Worm (Caenorhabditis elegans) whole organism, young adult: ENCODE results near the gene Y62F5A.10.

Source experiments
- B0019.2 ChIP-seq: fragments of 200-800 bp; sonication (Bioruptor generic); conservative IDR thresholded peaks from 2 replicates; pipeline ENCODE4 v1.3.6; 2022; ENCODE audit warnings: missing genetic modification reagents, missing genetic modification characterization, missing compliant biosample characterization
- B0035.1 ChIP-seq: sonication (generic microtip); optimal IDR thresholded peaks from 2 replicates; lab custom pipeline; 2016; ENCODE audit warnings: missing genetic modification characterization, mild to moderate bottlenecking, missing compliant biosample characterization, missing genotype, missing genetic modification reagents
- B0261.1 ChIP-seq: sonication (generic microtip); optimal IDR thresholded peaks from 2 replicates; lab custom pipeline; 2016; ENCODE audit warnings: mild to moderate bottlenecking, missing genetic modification characterization, moderate library complexity, missing compliant biosample characterization
- F10E7.11 ChIP-seq: sonication (generic microtip); optimal IDR thresholded peaks from 2 replicates; lab custom pipeline; 2017; ENCODE audit warnings: mild to moderate bottlenecking, missing genetic modification characterization, moderate library complexity, missing compliant biosample characterization
- F22D6.2 ChIP-seq: sonication (generic microtip); optimal IDR thresholded peaks from 2 replicates; lab custom pipeline; 2016; ENCODE audit warnings: mild to moderate bottlenecking, missing genetic modification characterization, missing compliant biosample characterization
- F23B12.7 ChIP-seq: sonication (generic microtip); optimal IDR thresholded peaks from 2 replicates; lab custom pipeline; 2017; ENCODE audit warnings: missing genetic modification characterization, mild to moderate bottlenecking, missing compliant biosample characterization, antibody characterized with exemption, moderate library complexity; ENCODE audit not compliant: insufficient read depth
- F55B11.4 ChIP-seq: sonication (generic microtip); optimal IDR thresholded peaks from 2 replicates; lab custom pipeline; 2016; ENCODE audit warnings: missing compliant biosample characterization, missing genetic modification characterization, borderline replicate concordance; ENCODE audit not compliant: insufficient read depth
- F57C9.4 ChIP-seq: sonication (generic microtip); optimal IDR thresholded peaks from 2 replicates; lab custom pipeline; 2017; ENCODE audit warnings: mild to moderate bottlenecking, missing genetic modification characterization, missing compliant biosample characterization
- T07F8.4 ChIP-seq: sonication (generic microtip); optimal IDR thresholded peaks from 2 replicates; lab custom pipeline; 2016; ENCODE audit warnings: mild to moderate bottlenecking, missing genetic modification characterization, moderate library complexity, missing compliant biosample characterization
- Y53F4B.3 ChIP-seq: fragments of 200-800 bp; sonication (Bioruptor generic); IDR thresholded peaks from 2 replicates; pipeline ENCODE4 v1.3.6; 2022; ENCODE audit warnings: missing genetic modification reagents, missing genetic modification characterization, missing compliant biosample characterization
- Y67H2A.10 ChIP-seq: fragments of 200-800 bp; sonication (Bioruptor generic); conservative IDR thresholded peaks from 2 replicates; pipeline ENCODE4 v1.3.6; 2022; ENCODE audit warnings: missing genetic modification reagents, missing genetic modification characterization, missing compliant biosample characterization
- Y79H2A.3 ChIP-seq: fragments of 200-800 bp; sonication (Bioruptor generic); conservative IDR thresholded peaks from 2 replicates; pipeline ENCODE4 v1.3.6; 2022; ENCODE audit warnings: missing genetic modification reagents, missing genetic modification characterization, missing compliant biosample characterization
- attf-5 ChIP-seq: fragments of 200-800 bp; sonication (Bioruptor generic); optimal IDR thresholded peaks from 2 replicates; lab custom pipeline; 2018; ENCODE audit warnings: mild to moderate bottlenecking, missing genetic modification characterization, missing compliant biosample characterization
- attf-6 ChIP-seq: fragments of 200-800 bp; sonication (Bioruptor generic); IDR thresholded peaks from 2 replicates; pipeline ENCODE4 v1.3.6; 2022; ENCODE audit warnings: missing genetic modification reagents, missing genetic modification characterization, missing compliant biosample characterization
- ccch-3 ChIP-seq: fragments of 200-800 bp; sonication (Bioruptor generic); optimal IDR thresholded peaks from 2 replicates; lab custom pipeline; 2018; ENCODE audit warnings: mild to moderate bottlenecking, missing genetic modification characterization, missing compliant biosample characterization
- ceh-100 ChIP-seq: fragments of 200-800 bp; sonication (Bioruptor generic); IDR thresholded peaks from 2 replicates; pipeline ENCODE4 v1.3.6; 2022; ENCODE audit warnings: missing genetic modification reagents, missing genetic modification characterization, missing compliant biosample characterization
- ceh-27 ChIP-seq: fragments of 200-800 bp; sonication (Bioruptor generic); optimal IDR thresholded peaks from 2 replicates; lab custom pipeline; 2018; ENCODE audit warnings: mild to moderate bottlenecking, missing genetic modification characterization, moderate library complexity, missing compliant biosample characterization
- ceh-40 ChIP-seq: fragments of 200-800 bp; sonication (Bioruptor generic); IDR thresholded peaks from 2 replicates; pipeline ENCODE4 v1.3.6; 2022; ENCODE audit warnings: missing genetic modification characterization, missing compliant biosample characterization
- ceh-58 ChIP-seq: fragments of 200-800 bp; sonication (Bioruptor generic); IDR thresholded peaks from 2 replicates; pipeline ENCODE4 v1.3.6; 2022; ENCODE audit warnings: missing genetic modification characterization, missing compliant biosample characterization
- ceh-79 ChIP-seq: sonication (generic microtip); optimal IDR thresholded peaks from 2 replicates; lab custom pipeline; 2017; ENCODE audit warnings: mild to moderate bottlenecking, missing genetic modification characterization, missing compliant biosample characterization
- dpff-1 ChIP-seq: sonication (generic microtip); optimal IDR thresholded peaks from 2 replicates; lab custom pipeline; 2017; ENCODE audit warnings: mild to moderate bottlenecking, missing genetic modification characterization, missing compliant biosample characterization
- ekl-4 ChIP-seq: fragments of 200-800 bp; sonication (Bioruptor generic); IDR thresholded peaks from 2 replicates; pipeline ENCODE4 v1.3.6; 2022; ENCODE audit warnings: missing genetic modification reagents, missing genetic modification characterization, missing compliant biosample characterization
- him-1 ChIP-seq: sonication (generic microtip); optimal IDR thresholded peaks from 2 replicates; lab custom pipeline; 2016; ENCODE audit warnings: missing genotype, missing genetic modification reagents, missing genetic modification characterization, missing compliant biosample characterization
- hlh-26 ChIP-seq: fragments of 200-800 bp; sonication (Bioruptor generic); conservative IDR thresholded peaks from 2 replicates; pipeline ENCODE4 v1.3.6; 2022; ENCODE audit warnings: missing genetic modification reagents, missing genetic modification characterization, missing compliant biosample characterization
- hmg-1.2 ChIP-seq: fragments of 200-800 bp; sonication (Bioruptor generic); IDR thresholded peaks from 2 replicates; pipeline ENCODE4 v1.3.6; 2022; ENCODE audit warnings: missing genetic modification reagents, missing genetic modification characterization, missing compliant biosample characterization
- hrde-1 ChIP-seq: sonication (generic microtip); optimal IDR thresholded peaks from 2 replicates; lab custom pipeline; 2016; ENCODE audit warnings: missing genetic modification characterization, mild to moderate bottlenecking, missing compliant biosample characterization, moderate library complexity, missing genotype, missing genetic modification reagents, borderline replicate concordance
- lag-1 ChIP-seq: fragments of 200-800 bp; sonication (Bioruptor generic); IDR thresholded peaks from 2 replicates; pipeline ENCODE4 v1.3.6; 2022; ENCODE audit warnings: missing genetic modification reagents, missing genetic modification characterization, missing compliant biosample characterization
- let-526 ChIP-seq: fragments of 200-800 bp; sonication (Bioruptor generic); IDR thresholded peaks from 2 replicates; pipeline ENCODE4 v1.3.6; 2022; ENCODE audit warnings: missing genetic modification reagents, missing genetic modification characterization, missing compliant biosample characterization
- lir-1 ChIP-seq: fragments of 200-800 bp; sonication (Bioruptor generic); conservative IDR thresholded peaks from 2 replicates; pipeline ENCODE4 v1.3.6; 2022; ENCODE audit warnings: missing genetic modification reagents, missing genetic modification characterization, missing compliant biosample characterization
- madf-3 ChIP-seq: fragments of 200-800 bp; sonication (Bioruptor generic); IDR thresholded peaks from 2 replicates; pipeline ENCODE4 v1.3.6; 2022; ENCODE audit warnings: missing genetic modification reagents, missing genetic modification characterization, missing compliant biosample characterization
- madf-8 ChIP-seq: fragments of 200-800 bp; sonication (Bioruptor generic); conservative IDR thresholded peaks from 2 replicates; pipeline ENCODE4 v1.3.6; 2022; ENCODE audit warnings: missing genetic modification reagents, missing genetic modification characterization, missing compliant biosample characterization
- nfya-1 ChIP-seq: sonication (generic microtip); optimal IDR thresholded peaks from 2 replicates; lab custom pipeline; 2017; ENCODE audit warnings: antibody characterized with exemption, missing compliant biosample characterization, missing genetic modification characterization, borderline replicate concordance; ENCODE audit not compliant: insufficient read depth
- nhr-179 ChIP-seq: sonication (generic microtip); optimal IDR thresholded peaks from 2 replicates; lab custom pipeline; 2016; ENCODE audit warnings: mild to moderate bottlenecking, missing genetic modification characterization, missing compliant biosample characterization
- nhr-90 ChIP-seq: sonication (generic microtip); optimal IDR thresholded peaks from 2 replicates; lab custom pipeline; 2016; ENCODE audit warnings: missing genotype, mild to moderate bottlenecking, missing genetic modification characterization, missing compliant biosample characterization
- rcor-1 ChIP-seq: fragments of 200-800 bp; sonication (Bioruptor generic); IDR thresholded peaks from 2 replicates; pipeline ENCODE4 v1.3.6; 2022; ENCODE audit warnings: missing genetic modification reagents, missing genetic modification characterization, missing compliant biosample characterization
- rec-8 ChIP-seq, 2 experiments: sonication (generic microtip); optimal IDR thresholded peaks; 2 replicates each; lab custom pipeline; 2016; ENCODE audit warnings: mild to moderate bottlenecking in 2 of 2, missing genetic modification characterization in 2 of 2, missing genetic modification reagents in 2 of 2, missing genotype in 2 of 2, missing biosample characterization in 1 of 2, missing compliant biosample characterization in 1 of 2, moderate library complexity in 1 of 2
- repo-1 ChIP-seq: sonication (generic microtip); optimal IDR thresholded peaks from 2 replicates; lab custom pipeline; 2017; ENCODE audit warnings: mild to moderate bottlenecking, missing genetic modification characterization, missing compliant biosample characterization
- sdz-38 ChIP-seq: sonication (generic microtip); optimal IDR thresholded peaks from 2 replicates; lab custom pipeline; 2016; ENCODE audit warnings: missing genotype, missing genetic modification characterization, missing compliant biosample characterization
- sea-2 ChIP-seq: fragments of 200-800 bp; sonication (Bioruptor generic); IDR thresholded peaks from 2 replicates; pipeline ENCODE4 v1.3.6; 2022; ENCODE audit warnings: missing genetic modification characterization, missing compliant biosample characterization
- snpc-3.4 ChIP-seq: sonication (generic microtip); optimal IDR thresholded peaks from 2 replicates; lab custom pipeline; 2017; ENCODE audit warnings: missing genetic modification characterization, mild to moderate bottlenecking, missing compliant biosample characterization, antibody characterized with exemption, moderate library complexity, missing genotype, missing genetic modification reagents
- somi-1 ChIP-seq: fragments of 200-800 bp; sonication (Bioruptor generic); optimal IDR thresholded peaks from 2 replicates; lab custom pipeline; 2018; ENCODE audit warnings: mild to moderate bottlenecking, missing genetic modification characterization, missing compliant biosample characterization
- unc-130 ChIP-seq: sonication (generic microtip); optimal IDR thresholded peaks from 2 replicates; lab custom pipeline; 2016; ENCODE audit warnings: missing genetic modification reagents, missing genetic modification characterization, missing compliant biosample characterization
- unc-62 ChIP-seq: fragments of 150-350 bp; optimal IDR thresholded peaks from 2 replicates; lab custom pipeline; 2014; ENCODE audit warnings: missing biosample characterization, missing genetic modification reagents, missing genetic modification characterization
- ztf-22 ChIP-seq: fragments of 200-800 bp; sonication (Bioruptor generic); optimal IDR thresholded peaks from 2 replicates; lab custom pipeline; 2018; ENCODE audit warnings: mild to moderate bottlenecking, missing genetic modification characterization, moderate library complexity, missing compliant biosample characterization
- ztf-25 ChIP-seq: fragments of 200-800 bp; sonication (Bioruptor generic); IDR thresholded peaks from 2 replicates; pipeline ENCODE4 v1.3.6; 2022; ENCODE audit warnings: missing genetic modification reagents, missing genetic modification characterization, missing compliant biosample characterization
- ztf-26 ChIP-seq: sonication (generic microtip); optimal IDR thresholded peaks from 2 replicates; lab custom pipeline; 2017; ENCODE audit warnings: missing genetic modification characterization, missing compliant biosample characterization
- ztf-28 ChIP-seq: fragments of 200-800 bp; sonication (Bioruptor generic); IDR thresholded peaks from 2 replicates; pipeline ENCODE4 v1.3.6; 2022; ENCODE audit warnings: missing genetic modification reagents, missing genetic modification characterization, missing compliant biosample characterization

The Y62F5A.10 gene

DNA sequence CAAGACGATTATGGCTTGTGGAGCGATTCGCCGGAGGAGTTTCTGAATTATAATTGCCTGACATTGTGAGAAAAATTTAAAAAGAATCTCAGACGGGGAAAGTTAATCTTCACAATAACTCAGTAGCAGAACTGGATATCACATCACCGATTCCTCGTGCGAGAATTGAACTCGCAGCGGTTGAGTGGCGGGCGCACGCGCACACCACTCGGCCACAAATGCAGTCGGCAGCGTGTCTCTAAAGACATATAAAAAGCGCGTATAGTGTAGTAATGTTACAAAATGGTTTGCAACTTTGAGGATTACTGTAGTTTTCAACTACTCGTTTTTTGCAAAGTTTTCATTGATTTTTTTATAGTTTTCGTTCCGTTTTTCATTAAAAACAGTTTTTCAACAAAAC lies 36.8 kb upstream of the Y62F5A.10 start (continued):
- TF ChIP-seq lag-1 (peak; percentile 87; the same call in 1 of the 2 replicates), F22D6.2 (peak; percentile 63), F23B12.7 (tag; lab: Kevin White, UChicago) (peak; percentile 89), ztf-22 (GFP tag; lab: Kevin White, UChicago) (peak; percentile 57), ceh-100 (GFP tag; lab: Robert Waterston, UW) (peak; percentile 82), repo-1 (tag; lab: Kevin White, UChicago) (peak; percentile 87), ceh-27 (GFP tag; lab: Kevin White, UChicago) (peak; percentile 94), sdz-38 (tag; lab: Kevin White, UChicago) (no peak), let-526 (GFP tag; lab: Robert Waterston, UW) (0 out of 2 replicates have a peak, but pooled peaks have one; percentile 79), nfya-1 (no peak), ceh-79 (tag; lab: Kevin White, UChicago) (peak; percentile 91), Y53F4B.3 (GFP tag; lab: Robert Waterston, UW) (peak; percentile 83), snpc-3.4 (tag; lab: Kevin White, UChicago) (peak; percentile 93), Y79H2A.3 (GFP tag; lab: Robert Waterston, UW) (peak; percentile 61; the same call in 1 of the 2 replicates), rcor-1 (GFP tag; lab: Robert Waterston, UW) (peak; percentile 88), ccch-3 (GFP tag; lab: Kevin White, UChicago) (peak; percentile 67), lir-1 (peak; percentile 84), T07F8.4 (tag; lab: Kevin White, UChicago) (peak; percentile 93), ceh-40 (peak; percentile 71; the same call in 1 of the 2 replicates), sea-2 (GFP tag; lab: Robert Waterston, UW) (peak; percentile 86), rec-8 (tag; optimal IDR thresholded peaks at IDR 0.05; lab: Kevin White, UChicago) (peak; percentile 92 to 98), ztf-25 (GFP tag; lab: Robert Waterston, UW) (peak; percentile 97), hrde-1 (peak; percentile 77), dpff-1 (peak; percentile 52), ceh-58 (GFP tag; lab: Robert Waterston, UW) (peak; percentile 87; the same call in 1 of the 2 replicates), B0035.1 (tag; lab: Kevin White, UChicago) (peak; percentile 76), Y67H2A.10 (0 out of 2 replicates have a peak, but pooled peaks have one; percentile 50), B0019.2 (peak; percentile 72), nhr-179 (tag; lab: Kevin White, UChicago) (peak; percentile 75), ekl-4 (GFP tag; lab: Robert Waterston, UW) (peak; percentile 92), attf-5 (GFP tag; lab: Kevin White, UChicago) (peak; percentile 91), hlh-26 (GFP tag; lab: Robert Waterston, UW) (0 out of 2 replicates have a peak, but pooled peaks have one; percentile 25), F57C9.4 (tag; lab: Kevin White, UChicago) (peak; percentile 72), ztf-26 (tag; lab: Kevin White, UChicago) (peak; percentile 87), ztf-28 (GFP tag; lab: Robert Waterston, UW) (peak; percentile 75; the same call in 1 of the 2 replicates), hmg-1.2 (GFP tag; lab: Robert Waterston, UW) (peak; percentile 85), madf-3 (0 out of 2 replicates have a peak, but pooled peaks have one; percentile 44), somi-1 (GFP tag; lab: Kevin White, UChicago) (peak; percentile 88), unc-62 (GFP tag; lab: Kevin White, UChicago) (no peak), nhr-90 (tag; lab: Kevin White, UChicago) (peak; percentile 97), F10E7.11 (tag; lab: Kevin White, UChicago) (peak; percentile 92), madf-8 (peak; percentile 49), him-1 (peak; percentile 98), B0261.1 (peak; percentile 98), F55B11.4 (tag; lab: Kevin White, UChicago) (no peak), attf-6 (peak; percentile 79), unc-130 (GFP tag; lab: Kevin White, UChicago) (peak; percentile 62)
